Worm (Caenorhabditis elegans) whole organism, midembryonic: ENCODE data around the gene coa-4.

Experiments
- flt-1 ChIP-seq: fragments of 200-800 bp; sonication (Bioruptor generic); IDR thresholded peaks from 2 replicates; pipeline ENCODE4 v1.3.6; 2022; ENCODE audit warnings: missing genetic modification characterization, missing compliant biosample characterization
- klf-2 ChIP-seq: fragments of 200-800 bp; sonication (Bioruptor generic); conservative IDR thresholded peaks from 2 replicates; pipeline ENCODE4 v1.3.6; 2022; ENCODE audit warnings: missing genetic modification reagents, missing genetic modification characterization, missing compliant biosample characterization

- TF ChIP-seq flt-1 (GFP tag; lab: Robert Waterston, UW) (no peak), klf-2 (GFP tag; lab: Robert Waterston, UW) (no peak)
These were observed 7.7 kb downstream of the coa-4 start, which contains the start of gene clec-183 for ce11 chrIV:9327706-9328105.
